Worm (Caenorhabditis elegans) whole organism, young adult: Measurements from ENCODE around the gene hpo-9.
A peak's percentile ranks its signal among the peaks of the same experiment; 100 is the strongest.

Experiments used
- B0019.2 ChIP-seq: fragments of 200-800 bp; sonication (Bioruptor generic); conservative IDR thresholded peaks from 2 replicates; pipeline ENCODE4 v1.3.6; 2022; ENCODE audit warnings: missing genetic modification reagents, missing genetic modification characterization, missing compliant biosample characterization
- D2030.7 ChIP-seq: fragments of 200-800 bp; sonication (Bioruptor generic); IDR thresholded peaks from 2 replicates; pipeline ENCODE4 v1.3.6; 2022; ENCODE audit warnings: missing genetic modification reagents, missing genetic modification characterization, missing compliant biosample characterization
- F10E7.11 ChIP-seq: sonication (generic microtip); optimal IDR thresholded peaks from 2 replicates; lab custom pipeline; 2017; ENCODE audit warnings: mild to moderate bottlenecking, missing genetic modification characterization, moderate library complexity, missing compliant biosample characterization
- F22D6.2 ChIP-seq: sonication (generic microtip); optimal IDR thresholded peaks from 2 replicates; lab custom pipeline; 2016; ENCODE audit warnings: mild to moderate bottlenecking, missing genetic modification characterization, missing compliant biosample characterization
- F23B12.7 ChIP-seq: sonication (generic microtip); optimal IDR thresholded peaks from 2 replicates; lab custom pipeline; 2017; ENCODE audit warnings: missing genetic modification characterization, mild to moderate bottlenecking, missing compliant biosample characterization, antibody characterized with exemption, moderate library complexity; ENCODE audit not compliant: insufficient read depth
- F33H1.4 ChIP-seq: fragments of 200-800 bp; sonication (Bioruptor generic); IDR thresholded peaks from 2 replicates; pipeline ENCODE4 v1.3.6; 2022; ENCODE audit warnings: missing genetic modification reagents, missing genetic modification characterization, missing compliant biosample characterization
- F57A8.1 ChIP-seq: fragments of 200-800 bp; sonication (Bioruptor generic); optimal IDR thresholded peaks from 2 replicates; lab custom pipeline; 2018; ENCODE audit warnings: mild to moderate bottlenecking, missing genetic modification characterization, moderate library complexity, missing compliant biosample characterization
- K12H6.12 ChIP-seq: fragments of 200-800 bp; sonication (Bioruptor generic); optimal IDR thresholded peaks from 2 replicates; lab custom pipeline; 2018; ENCODE audit warnings: mild to moderate bottlenecking, missing genetic modification characterization, missing compliant biosample characterization
- Y53G8AR.9 ChIP-seq: fragments of 200-800 bp; sonication (Bioruptor generic); conservative IDR thresholded peaks from 2 replicates; pipeline ENCODE4 v1.3.6; 2022; ENCODE audit warnings: missing genetic modification reagents, missing genetic modification characterization, missing compliant biosample characterization
- ZK185.1 ChIP-seq: sonication (generic microtip); optimal IDR thresholded peaks from 2 replicates; lab custom pipeline; 2016; ENCODE audit warnings: mild to moderate bottlenecking, missing genetic modification characterization, missing compliant biosample characterization; ENCODE audit not compliant: poor library complexity, severe bottlenecking
- aptf-2 ChIP-seq: fragments of 200-800 bp; sonication (Bioruptor generic); conservative IDR thresholded peaks from 2 replicates; pipeline ENCODE4 v1.3.6; 2022; ENCODE audit warnings: missing genetic modification reagents, missing genetic modification characterization, missing compliant biosample characterization
- attf-3 ChIP-seq: fragments of 200-800 bp; sonication (Bioruptor generic); conservative IDR thresholded peaks from 2 replicates; pipeline ENCODE4 v1.3.6; 2022; ENCODE audit warnings: missing genetic modification reagents, missing genetic modification characterization, missing compliant biosample characterization
- attf-5 ChIP-seq: fragments of 200-800 bp; sonication (Bioruptor generic); optimal IDR thresholded peaks from 2 replicates; lab custom pipeline; 2018; ENCODE audit warnings: mild to moderate bottlenecking, missing genetic modification characterization, missing compliant biosample characterization
- ceh-91 ChIP-seq: fragments of 200-800 bp; sonication (Bioruptor generic); IDR thresholded peaks from 2 replicates; pipeline ENCODE4 v1.3.6; 2022; ENCODE audit warnings: missing genetic modification reagents, missing genetic modification characterization, missing compliant biosample characterization
- efl-1 ChIP-seq: fragments of 150-350 bp; optimal IDR thresholded peaks from 2 replicates; lab custom pipeline; 2014; ENCODE audit warnings: missing biosample characterization, missing genetic modification reagents, missing genetic modification characterization
- ets-4 ChIP-seq: fragments of 200-800 bp; sonication (Bioruptor generic); optimal IDR thresholded peaks from 2 replicates; lab custom pipeline; 2018; ENCODE audit warnings: mild to moderate bottlenecking, missing genetic modification characterization, missing compliant biosample characterization
- hmg-20 ChIP-seq: fragments of 200-800 bp; sonication (Bioruptor generic); IDR thresholded peaks from 2 replicates; pipeline ENCODE4 v1.3.6; 2022; ENCODE audit warnings: missing genetic modification reagents, missing genetic modification characterization, missing compliant biosample characterization
- hsf-1 ChIP-seq: fragments of 200-800 bp; sonication (Bioruptor generic); IDR thresholded peaks from 2 replicates; pipeline ENCODE4 v1.3.6; 2022; ENCODE audit warnings: missing genetic modification reagents, missing genetic modification characterization, missing compliant biosample characterization
- lin-54 ChIP-seq: fragments of 200-800 bp; sonication (Bioruptor generic); optimal IDR thresholded peaks from 2 replicates; lab custom pipeline; 2018; ENCODE audit warnings: mild to moderate bottlenecking, missing genetic modification characterization, missing compliant biosample characterization
- lsl-1 ChIP-seq: fragments of 200-800 bp; sonication (Bioruptor generic); optimal IDR thresholded peaks from 2 replicates; lab custom pipeline; 2018; ENCODE audit warnings: mild to moderate bottlenecking, missing genetic modification characterization, moderate library complexity, missing compliant biosample characterization
- madf-3 ChIP-seq: fragments of 200-800 bp; sonication (Bioruptor generic); IDR thresholded peaks from 2 replicates; pipeline ENCODE4 v1.3.6; 2022; ENCODE audit warnings: missing genetic modification reagents, missing genetic modification characterization, missing compliant biosample characterization
- madf-6 ChIP-seq: fragments of 200-800 bp; sonication (Bioruptor generic); IDR thresholded peaks from 2 replicates; pipeline ENCODE4 v1.3.6; 2022; ENCODE audit warnings: missing genetic modification reagents, missing genetic modification characterization, missing compliant biosample characterization
- madf-8 ChIP-seq: fragments of 200-800 bp; sonication (Bioruptor generic); conservative IDR thresholded peaks from 2 replicates; pipeline ENCODE4 v1.3.6; 2022; ENCODE audit warnings: missing genetic modification reagents, missing genetic modification characterization, missing compliant biosample characterization
- mcd-1 ChIP-seq: fragments of 200-800 bp; sonication (Bioruptor generic); IDR thresholded peaks from 2 replicates; pipeline ENCODE4 v1.3.6; 2022; ENCODE audit warnings: missing genetic modification reagents, missing genetic modification characterization, missing compliant biosample characterization
- mxl-1 ChIP-seq: sonication (generic microtip); optimal IDR thresholded peaks from 2 replicates; lab custom pipeline; 2016; ENCODE audit warnings: missing genetic modification characterization, missing compliant biosample characterization
- nfya-1 ChIP-seq: sonication (generic microtip); optimal IDR thresholded peaks from 2 replicates; lab custom pipeline; 2017; ENCODE audit warnings: antibody characterized with exemption, missing compliant biosample characterization, missing genetic modification characterization, borderline replicate concordance; ENCODE audit not compliant: insufficient read depth
- nhr-120 ChIP-seq: fragments of 200-800 bp; sonication (Bioruptor generic); IDR thresholded peaks from 2 replicates; pipeline ENCODE4 v1.3.6; 2022; ENCODE audit warnings: missing genetic modification characterization, missing compliant biosample characterization
- nhr-179 ChIP-seq: sonication (generic microtip); optimal IDR thresholded peaks from 2 replicates; lab custom pipeline; 2016; ENCODE audit warnings: mild to moderate bottlenecking, missing genetic modification characterization, missing compliant biosample characterization
- nhr-90 ChIP-seq: sonication (generic microtip); optimal IDR thresholded peaks from 2 replicates; lab custom pipeline; 2016; ENCODE audit warnings: missing genotype, mild to moderate bottlenecking, missing genetic modification characterization, missing compliant biosample characterization
- rcor-1 ChIP-seq: fragments of 200-800 bp; sonication (Bioruptor generic); IDR thresholded peaks from 2 replicates; pipeline ENCODE4 v1.3.6; 2022; ENCODE audit warnings: missing genetic modification reagents, missing genetic modification characterization, missing compliant biosample characterization
- rec-8 ChIP-seq, 2 experiments: sonication (generic microtip); optimal IDR thresholded peaks; 2 replicates each; lab custom pipeline; 2016; ENCODE audit warnings: mild to moderate bottlenecking in 2 of 2, missing genetic modification characterization in 2 of 2, missing genetic modification reagents in 2 of 2, missing genotype in 2 of 2, missing biosample characterization in 1 of 2, missing compliant biosample characterization in 1 of 2, moderate library complexity in 1 of 2
- repo-1 ChIP-seq: sonication (generic microtip); optimal IDR thresholded peaks from 2 replicates; lab custom pipeline; 2017; ENCODE audit warnings: mild to moderate bottlenecking, missing genetic modification characterization, missing compliant biosample characterization
- rpc-1 ChIP-seq, 2 experiments: fragments of 150-350 bp in 1 of 2; sonication (generic microtip) in 1 of 2; optimal IDR thresholded peaks; 2 replicates each; lab custom pipeline; 2014 to 2018; ENCODE audit warnings: missing biosample characterization in 1 of 2, missing genetic modification characterization in 1 of 2, missing genetic modification reagents in 1 of 2, missing genotype in 1 of 2
- sdz-38 ChIP-seq: sonication (generic microtip); optimal IDR thresholded peaks from 2 replicates; lab custom pipeline; 2016; ENCODE audit warnings: missing genotype, missing genetic modification characterization, missing compliant biosample characterization
- sea-2 ChIP-seq: fragments of 200-800 bp; sonication (Bioruptor generic); IDR thresholded peaks from 2 replicates; pipeline ENCODE4 v1.3.6; 2022; ENCODE audit warnings: missing genetic modification characterization, missing compliant biosample characterization
- snpc-1.1 ChIP-seq: sonication (generic microtip); optimal IDR thresholded peaks from 2 replicates; lab custom pipeline; 2017; ENCODE audit warnings: missing genetic modification characterization, mild to moderate bottlenecking, missing compliant biosample characterization, antibody characterized with exemption, moderate library complexity, missing genotype, missing genetic modification reagents; ENCODE audit not compliant: insufficient read depth
- tbp1 ChIP-seq: fragments of 200-800 bp; sonication (Bioruptor generic); optimal IDR thresholded peaks from 2 replicates; lab custom pipeline; 2018; ENCODE audit warnings: mild to moderate bottlenecking, missing genetic modification characterization, missing compliant biosample characterization
- unc-130 ChIP-seq: sonication (generic microtip); optimal IDR thresholded peaks from 2 replicates; lab custom pipeline; 2016; ENCODE audit warnings: missing genetic modification reagents, missing genetic modification characterization, missing compliant biosample characterization
- xnd-1 ChIP-seq: sonication (generic microtip); optimal IDR thresholded peaks from 2 replicates; lab custom pipeline; 2016; ENCODE audit warnings: missing genotype, missing genetic modification reagents, missing genetic modification characterization, missing compliant biosample characterization
- ztf-25 ChIP-seq: fragments of 200-800 bp; sonication (Bioruptor generic); IDR thresholded peaks from 2 replicates; pipeline ENCODE4 v1.3.6; 2022; ENCODE audit warnings: missing genetic modification reagents, missing genetic modification characterization, missing compliant biosample characterization
- ztf-26 ChIP-seq: sonication (generic microtip); optimal IDR thresholded peaks from 2 replicates; lab custom pipeline; 2017; ENCODE audit warnings: missing genetic modification characterization, missing compliant biosample characterization
- ztf-28 ChIP-seq: fragments of 200-800 bp; sonication (Bioruptor generic); IDR thresholded peaks from 2 replicates; pipeline ENCODE4 v1.3.6; 2022; ENCODE audit warnings: missing genetic modification reagents, missing genetic modification characterization, missing compliant biosample characterization

Gene hpo-9

ce11 chrV:7201353-7201752 is 35.6 kb downstream of the hpo-9 start:
- TF ChIP-seq F23B12.7 (tag; lab: Kevin White, UChicago), result no peak
- TF ChIP-seq nhr-90 (tag; lab: Kevin White, UChicago), result no peak
- TF ChIP-seq mcd-1, result no peak
- TF ChIP-seq sea-2 (GFP tag; lab: Robert Waterston, UW), result no peak
- no peak for TF ChIP-seq aptf-2 (GFP tag; lab: Robert Waterston, UW)
- no peak for TF ChIP-seq ZK185.1 (tag; lab: Kevin White, UChicago)
- TF ChIP-seq repo-1, result no peak

- TF ChIP-seq nhr-179 (no peak), ets-4 (GFP tag; lab: Kevin White, UChicago) (no peak), nfya-1 (tag; lab: Kevin White, UChicago) (no peak), attf-5 (GFP tag; lab: Kevin White, UChicago) (no peak), attf-3 (no peak), F22D6.2 (no peak), hmg-20 (no peak), mxl-1 (tag; lab: Kevin White, UChicago) (no peak), sdz-38 (no peak), nhr-120 (GFP tag; lab: Robert Waterston, UW) (no peak), F23B12.7 (tag; lab: Kevin White, UChicago) (no peak), rec-8 (tag; optimal IDR thresholded peaks at IDR 0.05; lab: Kevin White, UChicago) (no peak), ztf-26 (tag; lab: Kevin White, UChicago) (no peak), nhr-90 (tag; lab: Kevin White, UChicago) (no peak), D2030.7 (GFP tag; lab: Robert Waterston, UW) (no peak), rcor-1 (GFP tag; lab: Robert Waterston, UW) (no peak), K12H6.12 (tag; lab: Kevin White, UChicago) (no peak), ztf-25 (GFP tag; lab: Robert Waterston, UW) (no peak), F57A8.1 (GFP tag; lab: Kevin White, UChicago) (no peak), F33H1.4 (GFP tag; lab: Robert Waterston, UW) (no peak)
These were observed 37.0 kb downstream of the hpo-9 start, which contains the start of gene F09G2.1 for ce11 chrV:7199932-7200331. Gene F09G2.1, plus strand, starts transcription at chrV:7200232.

- TF ChIP-seq D2030.7 (GFP tag; lab: Robert Waterston, UW), result peak; percentile 54; the same call in 1 of the 2 replicates
- TF ChIP-seq F10E7.11 (tag; lab: Kevin White, UChicago), result no peak
- no peak for TF ChIP-seq unc-130
- 0 out of 2 replicates have a peak, but pooled peaks have one; percentile 14 for TF ChIP-seq hsf-1
- peak; percentile 89 for TF ChIP-seq xnd-1
- TF ChIP-seq Y53G8AR.9, result no peak
- peak; percentile 31 for TF ChIP-seq tbp1 (GFP tag; lab: Kevin White, UChicago)
- no peak for TF ChIP-seq B0019.2 (GFP tag; lab: Robert Waterston, UW)
- TF ChIP-seq F33H1.4 (GFP tag; lab: Robert Waterston, UW), result peak; percentile 93
- 0 out of 2 replicates have a peak, but pooled peaks have one; percentile 7 for TF ChIP-seq mcd-1
- TF ChIP-seq rpc-1 (optimal IDR thresholded peaks at IDR 0.05; lab: Kevin White, UChicago), result no peak
- TF ChIP-seq rpc-1 (tag; optimal IDR thresholded peaks at IDR 0.05; lab: Kevin White, UChicago), result no peak
- TF ChIP-seq ztf-28, result no peak
- peak; percentile 51 for TF ChIP-seq ceh-91 (GFP tag; lab: Robert Waterston, UW)
- peak; percentile 75 for TF ChIP-seq madf-8
- peak; percentile 90 for TF ChIP-seq madf-3 (GFP tag; lab: Robert Waterston, UW)
- TF ChIP-seq madf-6 (GFP tag; lab: Robert Waterston, UW), result peak; percentile 93
- peak; percentile 7 for TF ChIP-seq efl-1 (GFP tag; lab: Kevin White, UChicago)
- TF ChIP-seq snpc-1.1, result peak; percentile 50
- TF ChIP-seq lin-54 (GFP tag; lab: Kevin White, UChicago), result peak; percentile 54
- TF ChIP-seq lsl-1 (GFP tag; lab: Kevin White, UChicago), result peak; percentile 97
- TF ChIP-seq, all 124 proteins: peak for 14
These were observed 37.9 kb downstream of the hpo-9 start for ce11 chrV:7199077-7199476.
